Fruit fly (Drosophila melanogaster) whole organism: ENCODE results near the gene vri.

ENCODE experiments used
- Dll ChIP-seq: fragments of >200 bp; optimal IDR thresholded peaks from 2 replicates; lab custom pipeline; 2017
- EcR ChIP-seq, 2 experiments: fragments of >200 bp; optimal IDR thresholded peaks; 2 replicates each; lab custom pipeline; 2017; ENCODE audit warnings: missing biosample characterization in 2 of 2, missing genetic modification characterization in 2 of 2, missing genetic modification reagents in 2 of 2

DNA sequence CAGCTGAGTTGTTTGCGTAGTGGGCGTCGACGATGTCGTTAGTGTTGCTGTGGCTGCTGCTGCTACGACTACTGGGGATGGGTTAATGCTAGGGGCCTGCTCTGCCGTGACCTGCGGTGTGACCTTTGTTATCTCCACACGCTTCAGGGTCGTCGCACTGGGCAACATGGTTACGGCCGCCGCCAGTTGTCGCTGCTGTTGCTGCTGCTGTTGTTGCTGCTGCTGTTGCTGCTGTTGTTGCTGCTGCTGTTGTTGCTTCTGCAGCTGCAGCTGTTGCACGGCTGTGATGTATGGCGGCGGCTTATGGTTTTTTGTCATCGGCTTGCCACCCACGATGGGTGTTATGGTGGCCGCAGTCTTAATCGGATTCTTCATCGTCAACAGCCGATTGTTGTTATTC is 31.3 kb downstream of the vri start:
- TF ChIP-seq EcR (GFP tag; optimal IDR thresholded peaks at IDR 0.05; lab: Kevin White, UChicago), result no peak
- no peak for TF ChIP-seq Dll (lab: Kevin White, UChicago)
